Fruit fly (Drosophila melanogaster): ENCODE data around the gene pll.

Gene pll

DNA sequence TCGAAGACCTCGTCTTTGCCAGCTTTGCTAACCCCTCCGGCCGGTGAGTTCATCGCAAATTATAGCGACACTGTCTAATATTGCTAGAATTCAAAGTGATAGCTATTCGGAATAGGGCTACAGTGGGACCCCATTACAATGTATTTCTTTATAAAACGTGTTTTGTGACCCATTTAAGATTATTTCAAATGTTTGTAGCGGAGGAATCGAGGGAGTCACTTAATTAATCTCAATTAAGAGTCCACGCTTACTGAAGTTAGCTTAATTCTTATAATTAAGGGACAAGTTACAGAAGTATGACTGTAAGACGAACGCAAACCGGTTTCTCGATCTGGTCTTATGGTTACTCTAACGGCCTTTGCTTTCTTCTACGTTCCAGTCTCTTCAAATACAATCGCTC is 36.7 kb upstream of the pll start (continued):
- TF ChIP-seq Eip93F (GFP tag; optimal IDR thresholded peaks at IDR 0.05) (no peak), achi (GFP tag; optimal IDR thresholded peaks at IDR 0.05) (no peak), Gug (GFP tag; IDR thresholded peaks at IDR 0.05) (0 out of 2 replicates have a peak, but pooled peaks have one; percentile 17), CG7368 (GFP tag; optimal IDR thresholded peaks at IDR 0.05) (no peak), net (GFP tag; optimal IDR thresholded peaks at IDR 0.05) (peak; percentile 1), CG11762 (GFP tag; optimal IDR thresholded peaks at IDR 0.05; ENCODE audit: insufficient read depth) (no peak), Sox14 (GFP tag; optimal IDR thresholded peaks at IDR 0.05) (peak; percentile 44), vri (GFP tag; optimal IDR thresholded peaks at IDR 0.05) (no peak), Hr38 (GFP tag; optimal IDR thresholded peaks at IDR 0.05) (no peak), CG4318 (GFP tag; optimal IDR thresholded peaks at IDR 0.05) (no peak), Blimp-1 (GFP tag; optimal IDR thresholded peaks at IDR 0.05) (no peak), OdsH (GFP tag; optimal IDR thresholded peaks at IDR 0.05) (peak; percentile 29), CG6276 (GFP tag; optimal IDR thresholded peaks at IDR 0.05) (peak; percentile 43)

DNA sequence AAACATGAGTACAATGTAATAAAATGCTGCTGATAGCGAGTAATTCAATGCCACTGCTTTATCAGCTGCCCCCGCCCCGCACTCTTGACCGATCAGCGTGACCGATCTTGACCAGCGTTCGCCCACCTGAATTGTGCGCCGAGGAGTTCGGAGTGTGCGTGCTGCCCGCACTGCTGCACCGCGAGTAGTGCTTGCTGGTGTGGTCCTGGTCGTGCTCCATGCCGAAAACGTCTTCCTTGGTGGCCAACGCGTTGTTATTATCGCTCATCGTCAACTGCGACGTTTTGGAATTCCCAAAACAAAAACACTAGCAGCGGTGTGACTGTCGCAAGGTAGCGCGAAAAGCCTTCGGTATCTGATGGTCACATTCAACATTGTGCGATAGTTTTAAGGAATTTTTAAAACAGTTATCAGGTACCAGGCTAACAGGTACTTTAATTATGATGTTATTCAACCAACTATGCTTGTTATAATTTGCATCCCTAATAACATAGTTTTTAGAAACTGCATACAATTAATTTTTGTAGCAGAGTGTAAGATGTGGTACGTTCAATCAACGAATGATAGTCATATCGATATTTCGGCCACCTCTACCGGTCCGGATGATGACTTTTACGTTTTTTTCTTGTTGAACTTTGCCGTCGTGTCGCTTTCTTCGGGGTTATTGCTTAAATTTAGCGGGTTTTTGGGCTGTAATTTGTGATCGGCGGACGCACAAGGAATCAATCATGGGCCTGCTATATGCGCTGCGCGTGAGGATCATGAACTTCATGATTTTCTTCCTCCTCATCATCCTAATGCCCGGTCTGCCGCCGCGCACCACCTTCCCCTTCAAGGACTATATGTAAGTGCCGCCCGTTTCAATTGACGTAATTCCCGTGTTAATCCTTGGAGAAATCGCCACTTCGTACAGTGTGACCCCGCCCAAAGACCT is 35.5 kb upstream of the pll start, which contains the start of the genes bigmax and Hmu:
Gene bigmax, minus strand, starts transcription at position 325 of the 934 bp plus-strand sequence.
Gene Hmu, plus strand, starts transcription at position 568 of the 934 bp plus-strand sequence.
- TF ChIP-seq acj6 (GFP tag; optimal IDR thresholded peaks at IDR 0.05) (peak; percentile 77), CG6808 (GFP tag; optimal IDR thresholded peaks at IDR 0.05) (no peak), dsx (GFP tag; optimal IDR thresholded peaks at IDR 0.05; ENCODE audit: poor library complexity, severe bottlenecking) (peak; percentile 85), CG15336 (GFP tag; IDR thresholded peaks at IDR 0.05) (peak; percentile 40; the same call in 1 of the 2 replicates), CG3032 (tag; optimal IDR thresholded peaks at IDR 0.05) (peak; percentile 73), CG6276 (GFP tag; optimal IDR thresholded peaks at IDR 0.05) (no peak), CG7368 (GFP tag; optimal IDR thresholded peaks at IDR 0.05) (peak; percentile 69), CG11902 (GFP tag; optimal IDR thresholded peaks at IDR 0.05) (peak; percentile 71), lz (GFP tag; optimal IDR thresholded peaks at IDR 0.05) (peak; percentile 89), Lpt (GFP tag; optimal IDR thresholded peaks at IDR 0.05) (peak; percentile 65), CG16779 (tag; optimal IDR thresholded peaks at IDR 0.05) (no peak), CG10669 (GFP tag; optimal IDR thresholded peaks at IDR 0.05) (peak; percentile 52), CG6163 (GFP tag; IDR thresholded peaks at IDR 0.05) (peak; percentile 73), achi (GFP tag; optimal IDR thresholded peaks at IDR 0.05) (peak; percentile 75), ss (GFP tag; optimal IDR thresholded peaks at IDR 0.05) (peak in 1 of 2 experiments; percentile 69), CG8632 (GFP tag; optimal IDR thresholded peaks at IDR 0.05) (peak; percentile 58), net (GFP tag; optimal IDR thresholded peaks at IDR 0.05) (peak; percentile 30), CG6854 (GFP tag; optimal IDR thresholded peaks at IDR 0.05) (no peak), OdsH (GFP tag; optimal IDR thresholded peaks at IDR 0.05) (peak; percentile 81), topi (GFP tag; optimal IDR thresholded peaks at IDR 0.05) (peak; percentile 77), Hr39 (GFP tag; optimal IDR thresholded peaks at IDR 0.05) (peak; percentile 87), Hr38 (GFP tag; optimal IDR thresholded peaks at IDR 0.05) (no peak), salr (GFP tag; optimal IDR thresholded peaks at IDR 0.05) (peak in 1 of 2 experiments; percentile 25), Sox14 (GFP tag; optimal IDR thresholded peaks at IDR 0.05) (peak; percentile 88), Ets21C (GFP tag; optimal IDR thresholded peaks at IDR 0.05) (peak; percentile 80), esn (GFP tag; optimal IDR thresholded peaks at IDR 0.05) (peak; percentile 85), cyc (GFP tag; optimal IDR thresholded peaks at IDR 0.05) (peak; percentile 83), CG32006 (GFP tag; optimal IDR thresholded peaks at IDR 0.05) (peak; percentile 77), Met (GFP tag; optimal IDR thresholded peaks at IDR 0.05) (peak; percentile 72), pdm3 (GFP tag; optimal IDR thresholded peaks at IDR 0.05) (peak; percentile 76), CG1621 (tag; optimal IDR thresholded peaks at IDR 0.05) (peak; percentile 90), Sox15 (GFP tag; optimal IDR thresholded peaks at IDR 0.05) (peak; percentile 80), CG8319 (GFP tag; optimal IDR thresholded peaks at IDR 0.05) (peak; percentile 62), Eip93F (GFP tag; optimal IDR thresholded peaks at IDR 0.05) (no peak), CG10631 (GFP tag; optimal IDR thresholded peaks at IDR 0.05) (peak; percentile 84), CG11762 (GFP tag; optimal IDR thresholded peaks at IDR 0.05; ENCODE audit: insufficient read depth) (peak; percentile 61), Ets96B (tag; optimal IDR thresholded peaks at IDR 0.05) (peak; percentile 58), Hr4 (GFP tag; optimal IDR thresholded peaks at IDR 0.05) (peak; percentile 82), Smox (GFP tag; optimal IDR thresholded peaks at IDR 0.05) (peak; percentile 79), Gug (GFP tag; IDR thresholded peaks at IDR 0.05) (peak; percentile 72), CG4318 (GFP tag; optimal IDR thresholded peaks at IDR 0.05) (peak; percentile 54), CG11294 (GFP tag; IDR thresholded peaks at IDR 0.05) (peak; percentile 41; the same call in 1 of the 2 replicates), vri (GFP tag; optimal IDR thresholded peaks at IDR 0.05) (peak; percentile 68), CG31627 (GFP tag; optimal IDR thresholded peaks at IDR 0.05) (peak; percentile 92)

Measured in whole organism, prepupa.